Fruit fly (Drosophila melanogaster) whole organism, embryonic: ENCODE measurements around the gene CG14694.

Experiments used
- CG10565 ChIP-seq: fragments of 200-800 bp; sonication (Bioruptor generic); optimal IDR thresholded peaks from 3 replicates; lab custom pipeline; 2016; ENCODE audit warnings: missing biosample characterization, mild to moderate bottlenecking, missing genetic modification characterization
- CG10979 ChIP-seq: fragments of 200-800 bp; sonication (Bioruptor generic); optimal IDR thresholded peaks from 2 replicates; lab custom pipeline; 2018; ENCODE audit warnings: missing biosample characterization, mild to moderate bottlenecking, missing genetic modification characterization, moderate library complexity
- CG12155 ChIP-seq: fragments of 200-800 bp; sonication (Bioruptor generic); optimal IDR thresholded peaks from 3 replicates; lab custom pipeline; 2016; ENCODE audit warnings: missing biosample characterization, missing genetic modification characterization
- CG14965 ChIP-seq: fragments of 200-800 bp; sonication (Bioruptor generic); optimal IDR thresholded peaks from 2 replicates; lab custom pipeline; 2016; ENCODE audit warnings: missing biosample characterization, missing genetic modification characterization, borderline replicate concordance
- CG16863 ChIP-seq: fragments of 200-800 bp; sonication (Bioruptor generic); optimal IDR thresholded peaks from 3 replicates; lab custom pipeline; 2016; ENCODE audit warnings: missing biosample characterization, missing genetic modification characterization
- CG31441 ChIP-seq: fragments of 200-800 bp; sonication (Bioruptor generic); IDR thresholded peaks from 2 replicates; pipeline ENCODE4 v1.3.6; 2022; ENCODE audit warnings: missing biosample characterization, missing genetic modification characterization
- CG6272 ChIP-seq: fragments of 200-800 bp; sonication (Bioruptor generic); IDR thresholded peaks from 2 replicates; pipeline ENCODE4 v1.3.6; 2022; ENCODE audit warnings: missing biosample characterization, missing genetic modification characterization
- CG6765 ChIP-seq: fragments of 200-800 bp; sonication (Bioruptor generic); optimal IDR thresholded peaks from 3 replicates; lab custom pipeline; 2017; ENCODE audit warnings: missing biosample characterization, mild to moderate bottlenecking, missing genetic modification characterization
- CG6813 ChIP-seq: fragments of 200-800 bp; sonication (Bioruptor generic); optimal IDR thresholded peaks from 2 replicates; lab custom pipeline; 2017; ENCODE audit warnings: missing biosample characterization, missing genetic modification characterization, mild to moderate bottlenecking, moderate library complexity, missing genetic modification reagents
- CG7271 ChIP-seq: fragments of 200-800 bp; sonication (Bioruptor generic); optimal IDR thresholded peaks from 2 replicates; lab custom pipeline; 2018; ENCODE audit warnings: missing biosample characterization, mild to moderate bottlenecking, missing genetic modification characterization, moderate library complexity
- CG7357 ChIP-seq: fragments of 200-800 bp; sonication (Bioruptor generic); IDR thresholded peaks from 3 replicates; pipeline ENCODE4 v1.3.6; 2022; ENCODE audit warnings: missing biosample characterization, missing genetic modification characterization
- CG8281 ChIP-seq: fragments of 200-800 bp; sonication (Bioruptor generic); optimal IDR thresholded peaks from 2 replicates; lab custom pipeline; 2018; ENCODE audit warnings: missing biosample characterization, mild to moderate bottlenecking, missing genetic modification characterization, moderate library complexity
- CG8388 ChIP-seq: fragments of 200-800 bp; sonication (Bioruptor generic); optimal IDR thresholded peaks from 2 replicates; lab custom pipeline; 2019; ENCODE audit warnings: missing biosample characterization, mild to moderate bottlenecking, missing genetic modification characterization, moderate library complexity
- CG9437 ChIP-seq: fragments of 200-800 bp; sonication (Bioruptor generic); optimal IDR thresholded peaks from 2 replicates; lab custom pipeline; 2018; ENCODE audit warnings: missing biosample characterization, mild to moderate bottlenecking, missing genetic modification characterization
- CG9797 ChIP-seq: fragments of 200-800 bp; sonication (Bioruptor generic); optimal IDR thresholded peaks from 3 replicates; lab custom pipeline; 2018; ENCODE audit warnings: missing biosample characterization, mild to moderate bottlenecking, missing genetic modification characterization
- CkIIα-i1 ChIP-seq: fragments of 200-800 bp; sonication (Bioruptor generic); IDR thresholded peaks from 2 replicates; pipeline ENCODE4 v1.3.6; 2022; ENCODE audit warnings: missing biosample characterization, missing genetic modification characterization
- D ChIP-seq, 2 experiments: fragments of 200-800 bp in 1 of 2; fragments of >200 bp in 1 of 2; sonication (Bioruptor generic) in 1 of 2; optimal IDR thresholded peaks; 2 replicates in 1 of 2; 3 replicates in 1 of 2; lab custom pipeline; 2017; ENCODE audit warnings: mild to moderate bottlenecking in 1 of 2, missing biosample characterization in 1 of 2, missing genetic modification characterization in 1 of 2, missing genetic modification reagents in 1 of 2
- D19B ChIP-seq: fragments of 200-800 bp; sonication (Bioruptor generic); optimal IDR thresholded peaks from 2 replicates; lab custom pipeline; 2017; ENCODE audit warnings: missing biosample characterization, mild to moderate bottlenecking, missing genetic modification characterization
- Doc2 ChIP-seq: fragments of 200-800 bp; sonication (Bioruptor generic); IDR thresholded peaks from 2 replicates; pipeline ENCODE4 v1.3.6; 2022; ENCODE audit warnings: missing biosample characterization, missing genetic modification characterization
- E2f2 ChIP-seq: fragments of 200-800 bp; sonication (Bioruptor generic); IDR thresholded peaks from 2 replicates; pipeline ENCODE4 v1.3.6; 2022; ENCODE audit warnings: missing biosample characterization, missing genetic modification characterization
- Hmr ChIP-seq: fragments of 200-800 bp; sonication (Bioruptor generic); optimal IDR thresholded peaks from 3 replicates; lab custom pipeline; 2017; ENCODE audit warnings: mild to moderate bottlenecking, missing biosample characterization, missing genetic modification reagents, missing genetic modification characterization
- Lim3 ChIP-seq: fragments of 200-800 bp; sonication (Bioruptor generic); IDR thresholded peaks from 2 replicates; pipeline ENCODE4 v1.3.6; 2022; ENCODE audit warnings: missing biosample characterization, missing genetic modification characterization
- MTF-1 ChIP-seq: fragments of 200-800 bp; sonication (Bioruptor generic); optimal IDR thresholded peaks from 2 replicates; lab custom pipeline; 2018; ENCODE audit warnings: missing biosample characterization, mild to moderate bottlenecking, missing genetic modification characterization, borderline replicate concordance
- Mrtf ChIP-seq: fragments of 200-800 bp; sonication (Bioruptor generic); IDR thresholded peaks from 3 replicates; pipeline ENCODE4 v1.3.6; 2022; ENCODE audit warnings: missing biosample characterization, missing genetic modification characterization
- NC2α ChIP-seq: fragments of 200-800 bp; sonication (Bioruptor generic); optimal IDR thresholded peaks from 2 replicates; lab custom pipeline; 2016; ENCODE audit warnings: missing biosample characterization, missing genetic modification characterization
- Nf-YC ChIP-seq: fragments of 200-800 bp; optimal IDR thresholded peaks from 3 replicates; lab custom pipeline; 2019; ENCODE audit warnings: missing biosample characterization, mild to moderate bottlenecking, missing genetic modification characterization, moderate library complexity
- Sox100B ChIP-seq: fragments of 200-800 bp; sonication (Bioruptor generic); optimal IDR thresholded peaks from 3 replicates; lab custom pipeline; 2018; ENCODE audit warnings: missing biosample characterization, mild to moderate bottlenecking, missing genetic modification characterization
- Trl ChIP-seq, 3 experiments: fragments of >200 bp in 2 of 3; fragments of 200-800 bp in 1 of 3; sonication (Bioruptor generic) in 1 of 3; optimal IDR thresholded peaks; 2 replicates in 1 of 3; 3 replicates in 2 of 3; lab custom pipeline; 2016 to 2017; ENCODE audit warnings: missing biosample characterization in 1 of 3, missing genetic modification characterization in 1 of 3
- cas ChIP-seq: fragments of 200-800 bp; sonication (Bioruptor generic); IDR thresholded peaks from 2 replicates; pipeline ENCODE4 v1.3.6; 2022; ENCODE audit warnings: missing biosample characterization, missing genetic modification characterization
- corto ChIP-seq: fragments of 200-800 bp; sonication (Bioruptor generic); optimal IDR thresholded peaks from 2 replicates; lab custom pipeline; 2016; ENCODE audit warnings: missing biosample characterization, mild to moderate bottlenecking, missing genetic modification characterization, moderate library complexity
- dati ChIP-seq: fragments of 200-800 bp; sonication (Bioruptor generic); IDR thresholded peaks from 2 replicates; pipeline ENCODE4 v1.3.6; 2022; ENCODE audit warnings: missing biosample characterization, missing genetic modification characterization
- fd96Cb ChIP-seq: fragments of 200-800 bp; sonication (Bioruptor generic); optimal IDR thresholded peaks from 2 replicates; lab custom pipeline; 2018; ENCODE audit warnings: missing biosample characterization, mild to moderate bottlenecking, missing genetic modification characterization, moderate library complexity
- gem ChIP-seq: fragments of 200-800 bp; sonication (Bioruptor generic); optimal IDR thresholded peaks from 2 replicates; lab custom pipeline; 2019; ENCODE audit warnings: missing biosample characterization, mild to moderate bottlenecking, missing genetic modification characterization, moderate library complexity
- gro ChIP-seq: fragments of 200-800 bp; sonication (Bioruptor generic); optimal IDR thresholded peaks from 2 replicates; lab custom pipeline; 2016; ENCODE audit warnings: missing biosample characterization, missing genetic modification characterization
- gt ChIP-seq: fragments of 200-800 bp; sonication (Bioruptor generic); IDR thresholded peaks from 2 replicates; pipeline ENCODE4 v1.3.6; 2022; ENCODE audit warnings: missing biosample characterization, missing genetic modification characterization
- ind ChIP-seq: fragments of 200-800 bp; sonication (Bioruptor generic); optimal IDR thresholded peaks from 3 replicates; lab custom pipeline; 2016; ENCODE audit warnings: missing biosample characterization, missing genetic modification characterization
- klu ChIP-seq: fragments of 200-800 bp; sonication (Bioruptor generic); IDR thresholded peaks from 2 replicates; pipeline ENCODE4 v1.3.6; 2022; ENCODE audit warnings: missing biosample characterization, missing genetic modification characterization
- lab ChIP-seq: fragments of 200-800 bp; sonication (Bioruptor generic); optimal IDR thresholded peaks from 3 replicates; lab custom pipeline; 2017; ENCODE audit warnings: missing biosample characterization, missing genetic modification characterization, mild to moderate bottlenecking, moderate library complexity, missing genetic modification reagents
- lov ChIP-seq, 2 experiments: fragments of 200-800 bp in 1 of 2; fragments of >200 bp in 1 of 2; sonication (Bioruptor generic) in 1 of 2; IDR thresholded peaks in 1 of 2; optimal IDR thresholded peaks in 1 of 2; 2 replicates in 1 of 2; 3 replicates in 1 of 2; pipeline versions ENCODE4 v1.3.6 to Lab custom; 2017 to 2022; ENCODE audit warnings: missing biosample characterization in 1 of 2, missing genetic modification characterization in 1 of 2
- nau ChIP-seq: fragments of 200-800 bp; sonication (Bioruptor generic); optimal IDR thresholded peaks from 3 replicates; lab custom pipeline; 2017; ENCODE audit warnings: missing biosample characterization, mild to moderate bottlenecking, missing genetic modification characterization, missing genetic modification reagents
- pan ChIP-seq, 4 experiments: fragments of >200 bp in 3 of 4; fragments of 200-800 bp in 1 of 4; sonication (Bioruptor generic) in 1 of 4; optimal IDR thresholded peaks in 3 of 4; IDR thresholded peaks in 1 of 4; 2 replicates each; pipeline versions ENCODE4 v1.3.6 to Lab custom; 2017 to 2022; ENCODE audit warnings: missing biosample characterization in 2 of 4, missing genetic modification characterization in 2 of 4, mixed read lengths in 1 of 4
- sd ChIP-seq: fragments of 200-800 bp; sonication (Bioruptor generic); optimal IDR thresholded peaks from 3 replicates; lab custom pipeline; 2018; ENCODE audit warnings: missing biosample characterization, mild to moderate bottlenecking, missing genetic modification characterization, moderate library complexity
- sens-2 ChIP-seq: fragments of 200-800 bp; sonication (Bioruptor generic); IDR thresholded peaks from 2 replicates; pipeline ENCODE4 v1.3.6; 2022; ENCODE audit warnings: missing biosample characterization, missing genetic modification characterization
- tup ChIP-seq: fragments of 200-800 bp; sonication (Bioruptor generic); optimal IDR thresholded peaks from 2 replicates; lab custom pipeline; 2016; ENCODE audit warnings: missing biosample characterization, mild to moderate bottlenecking, missing genetic modification characterization, moderate library complexity
- twi ChIP-seq: fragments of 200-800 bp; optimal IDR thresholded peaks from 2 replicates; lab custom pipeline; 2019; ENCODE audit warnings: missing biosample characterization, mild to moderate bottlenecking, missing genetic modification characterization, moderate library complexity
- unpg ChIP-seq: fragments of 200-800 bp; sonication (Bioruptor generic); optimal IDR thresholded peaks from 3 replicates; lab custom pipeline; 2018; ENCODE audit warnings: missing biosample characterization, mild to moderate bottlenecking, missing genetic modification characterization, moderate library complexity

The CG14694 gene

DNA sequence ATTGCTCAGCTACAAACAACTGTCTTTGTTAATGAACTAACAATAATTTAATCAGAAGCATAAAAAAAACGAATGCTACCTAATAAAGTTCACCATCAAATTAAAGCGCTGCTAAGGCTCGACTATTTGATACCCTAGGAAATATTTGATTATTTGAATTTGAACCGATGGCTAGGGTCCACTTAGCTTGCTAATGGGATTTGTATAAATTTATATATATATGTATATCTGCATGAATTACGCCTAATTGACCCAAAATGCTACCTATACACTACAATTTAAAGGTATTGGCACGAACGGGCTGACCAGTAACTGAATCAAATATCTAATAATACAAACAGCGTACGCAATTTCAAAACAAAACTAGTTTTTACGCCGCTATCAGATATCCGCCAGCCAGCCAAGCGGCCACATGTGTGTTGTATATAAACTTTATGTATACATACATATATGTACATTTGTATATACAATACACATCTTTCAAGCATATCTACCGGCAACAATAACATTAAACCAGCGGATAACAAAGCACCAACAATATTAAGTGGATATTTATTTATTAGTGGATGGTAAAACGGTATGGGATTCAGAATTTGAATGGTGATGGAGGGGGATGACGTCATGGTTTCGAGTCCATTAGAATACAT, 24.5 kb upstream of the CG14694 start (continued):
- TF ChIP-seq CG6765 (GFP tag; lab: Kevin White, UChicago) (peak; percentile 19), CG16863 (GFP tag; lab: Kevin White, UChicago) (no peak), CG7271 (tag; lab: Kevin White, UChicago) (no peak), cas (GFP tag; lab: Robert Waterston, UW) (peak; percentile 65), CkIIα-i1 (peak; percentile 45; the same call in 1 of the 2 replicates), CG6813 (peak; percentile 56), CG31441 (peak; percentile 78), lov (optimal IDR thresholded peaks at IDR 0.05; lab: Kevin White, UChicago) (no peak), lov (GFP tag; IDR thresholded peaks at IDR 0.05; lab: Robert Waterston, UW) (peak; percentile 72; the same call in 2 of the 3 replicates), nau (GFP tag; lab: Kevin White, UChicago) (peak; percentile 20), sens-2 (peak; percentile 59; the same call in 1 of the 2 replicates), gro (GFP tag; lab: Kevin White, UChicago) (peak; percentile 25), Trl (optimal IDR thresholded peaks at IDR 0.05; lab: Kevin White, UChicago) (no peak), Trl (GFP tag; optimal IDR thresholded peaks at IDR 0.05; lab: Kevin White, UChicago) (no peak), tup (GFP tag; lab: Kevin White, UChicago) (peak; percentile 39), dati (GFP tag; lab: Robert Waterston, UW) (peak; percentile 62; the same call in 1 of the 2 replicates), gem (tag; lab: Kevin White, UChicago) (peak; percentile 83), lab (GFP tag; lab: Kevin White, UChicago) (peak; percentile 93), MTF-1 (peak; percentile 55), sd (tag; lab: Kevin White, UChicago) (peak; percentile 51), Hmr (GFP tag; lab: Kevin White, UChicago) (peak; percentile 77), CG6272 (GFP tag; lab: Robert Waterston, UW) (peak; percentile 72), fd96Cb (tag; lab: Kevin White, UChicago) (peak; percentile 58), Mrtf (GFP tag; lab: Robert Waterston, UW) (peak; percentile 77; the same call in 2 of the 3 replicates), CG8281 (peak; percentile 54), CG7357 (GFP tag; lab: Robert Waterston, UW) (peak; percentile 61), unpg (GFP tag; lab: Kevin White, UChicago) (peak; percentile 77), CG12155 (GFP tag; lab: Kevin White, UChicago) (peak; percentile 21), CG8388 (peak; percentile 34), pan (optimal IDR thresholded peaks at IDR 0.05; lab: Kevin White, UChicago) (no peak), pan (GFP tag; optimal IDR thresholded peaks at IDR 0.05 in 1 of 2, IDR thresholded peaks at IDR 0.05 in 1 of 2) (peak in 1 of 2 experiments; percentile 84), Doc2 (GFP tag; lab: Robert Waterston, UW) (peak; percentile 46), Lim3 (GFP tag; lab: Robert Waterston, UW) (peak; percentile 44; the same call in 1 of the 2 replicates), CG10979 (peak; percentile 52), klu (peak; percentile 54), Nf-YC (tag; lab: Kevin White, UChicago) (peak; percentile 49), D19B (GFP tag; lab: Kevin White, UChicago) (peak; percentile 98), CG14965 (GFP tag; lab: Kevin White, UChicago) (no peak), E2f2 (peak; percentile 44; the same call in 1 of the 2 replicates), D (optimal IDR thresholded peaks at IDR 0.05; lab: Kevin White, UChicago) (no peak), D (GFP tag; optimal IDR thresholded peaks at IDR 0.05; lab: Kevin White, UChicago) (peak; percentile 19), CG9797 (GFP tag; lab: Kevin White, UChicago) (no peak), Sox100B (peak; percentile 76), twi (peak; percentile 1), gt (GFP tag; lab: Robert Waterston, UW) (no peak), corto (no peak), ind (peak; percentile 65), CG9437 (peak; percentile 33), CG10565 (GFP tag; lab: Kevin White, UChicago) (no peak), NC2α (GFP tag; lab: Kevin White, UChicago) (no peak)
